Worm (Caenorhabditis elegans) whole organism, young adult: ENCODE data around the gene Y41D4B.17.
"Not testable (repeated sequence)": the region's sequence is repeated elsewhere in the genome, so short reads cannot be mapped to it uniquely, and the experiment has no call there.

Experiments used
- F23B12.7 ChIP-seq: sonication (generic microtip); optimal IDR thresholded peaks from 2 replicates; lab custom pipeline; 2017; ENCODE audit warnings: missing genetic modification characterization, mild to moderate bottlenecking, missing compliant biosample characterization, antibody characterized with exemption, moderate library complexity; ENCODE audit not compliant: insufficient read depth
- akir-1 ChIP-seq: fragments of 200-800 bp; sonication (Bioruptor generic); optimal IDR thresholded peaks from 2 replicates; lab custom pipeline; 2018; ENCODE audit warnings: mild to moderate bottlenecking, missing genetic modification characterization, moderate library complexity, missing compliant biosample characterization
- aptf-3 ChIP-seq: fragments of 200-800 bp; sonication (Bioruptor generic); IDR thresholded peaks from 2 replicates; pipeline ENCODE4 v1.3.6; 2022; ENCODE audit warnings: missing genetic modification characterization, missing compliant biosample characterization
- atf-7 ChIP-seq: sonication (generic microtip); optimal IDR thresholded peaks from 2 replicates; lab custom pipeline; 2017; ENCODE audit warnings: mild to moderate bottlenecking, missing genetic modification characterization, missing compliant biosample characterization
- attf-3 ChIP-seq: fragments of 200-800 bp; sonication (Bioruptor generic); conservative IDR thresholded peaks from 2 replicates; pipeline ENCODE4 v1.3.6; 2022; ENCODE audit warnings: missing genetic modification reagents, missing genetic modification characterization, missing compliant biosample characterization
- bed-1 ChIP-seq: fragments of 200-800 bp; sonication (Bioruptor generic); IDR thresholded peaks from 2 replicates; pipeline ENCODE4 v1.3.6; 2022; ENCODE audit warnings: missing genetic modification reagents, missing genetic modification characterization, missing compliant biosample characterization
- ceh-100 ChIP-seq: fragments of 200-800 bp; sonication (Bioruptor generic); IDR thresholded peaks from 2 replicates; pipeline ENCODE4 v1.3.6; 2022; ENCODE audit warnings: missing genetic modification reagents, missing genetic modification characterization, missing compliant biosample characterization
- ceh-79 ChIP-seq: sonication (generic microtip); optimal IDR thresholded peaks from 2 replicates; lab custom pipeline; 2017; ENCODE audit warnings: mild to moderate bottlenecking, missing genetic modification characterization, missing compliant biosample characterization
- hrde-1 ChIP-seq: sonication (generic microtip); optimal IDR thresholded peaks from 2 replicates; lab custom pipeline; 2016; ENCODE audit warnings: missing genetic modification characterization, mild to moderate bottlenecking, missing compliant biosample characterization, moderate library complexity, missing genotype, missing genetic modification reagents, borderline replicate concordance
- madf-8 ChIP-seq: fragments of 200-800 bp; sonication (Bioruptor generic); conservative IDR thresholded peaks from 2 replicates; pipeline ENCODE4 v1.3.6; 2022; ENCODE audit warnings: missing genetic modification reagents, missing genetic modification characterization, missing compliant biosample characterization
- nhr-120 ChIP-seq: fragments of 200-800 bp; sonication (Bioruptor generic); IDR thresholded peaks from 2 replicates; pipeline ENCODE4 v1.3.6; 2022; ENCODE audit warnings: missing genetic modification characterization, missing compliant biosample characterization
- nhr-179 ChIP-seq: sonication (generic microtip); optimal IDR thresholded peaks from 2 replicates; lab custom pipeline; 2016; ENCODE audit warnings: mild to moderate bottlenecking, missing genetic modification characterization, missing compliant biosample characterization
- nhr-27 ChIP-seq: fragments of 200-800 bp; sonication (Bioruptor generic); optimal IDR thresholded peaks from 2 replicates; lab custom pipeline; 2018; ENCODE audit warnings: mild to moderate bottlenecking, missing genetic modification characterization, moderate library complexity, missing compliant biosample characterization
- nhr-90 ChIP-seq: sonication (generic microtip); optimal IDR thresholded peaks from 2 replicates; lab custom pipeline; 2016; ENCODE audit warnings: missing genotype, mild to moderate bottlenecking, missing genetic modification characterization, missing compliant biosample characterization
- rec-8 ChIP-seq, 2 experiments: sonication (generic microtip); optimal IDR thresholded peaks; 2 replicates each; lab custom pipeline; 2016; ENCODE audit warnings: mild to moderate bottlenecking in 2 of 2, missing genetic modification characterization in 2 of 2, missing genetic modification reagents in 2 of 2, missing genotype in 2 of 2, missing biosample characterization in 1 of 2, missing compliant biosample characterization in 1 of 2, moderate library complexity in 1 of 2
- tlf-1 ChIP-seq: fragments of 200-800 bp; sonication (Bioruptor generic); optimal IDR thresholded peaks from 2 replicates; lab custom pipeline; 2018; ENCODE audit warnings: mild to moderate bottlenecking, missing genetic modification characterization, missing compliant biosample characterization
- unc-62 ChIP-seq: fragments of 150-350 bp; optimal IDR thresholded peaks from 2 replicates; lab custom pipeline; 2014; ENCODE audit warnings: missing biosample characterization, missing genetic modification reagents, missing genetic modification characterization
- ztf-28 ChIP-seq: fragments of 200-800 bp; sonication (Bioruptor generic); IDR thresholded peaks from 2 replicates; pipeline ENCODE4 v1.3.6; 2022; ENCODE audit warnings: missing genetic modification reagents, missing genetic modification characterization, missing compliant biosample characterization

Y41D4B.17 gene

DNA sequence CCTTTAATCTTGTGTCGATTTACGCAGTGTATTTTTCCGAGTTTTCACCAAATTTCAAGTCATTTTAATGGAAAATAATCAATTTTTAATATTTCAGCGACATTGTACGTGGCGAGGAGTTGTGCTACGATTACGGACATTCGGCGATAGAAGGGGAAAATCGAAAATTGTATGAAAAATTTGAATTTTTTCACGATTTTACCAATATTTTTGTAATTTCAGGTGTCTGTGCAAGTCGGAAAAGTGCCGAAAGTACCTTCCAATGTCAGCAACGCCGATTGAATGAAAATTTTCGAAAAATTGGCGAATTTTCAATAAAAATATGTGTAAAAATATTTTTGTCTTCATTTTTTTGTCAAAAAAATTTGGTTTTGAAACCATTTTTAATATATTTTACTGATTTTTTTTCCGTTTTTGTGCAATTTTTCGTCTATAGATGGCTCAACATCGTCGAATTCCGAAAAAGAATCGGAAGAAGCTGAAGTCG is 45.4 kb downstream of the Y41D4B.17 start, which contains the start of gene Y41D4B.11:
Gene Y41D4B.11, plus strand, starts transcription at position 437 of the 487 bp plus-strand sequence.
- TF ChIP-seq rec-8 (tag; optimal IDR thresholded peaks at IDR 0.05; lab: Kevin White, UChicago) = no peak
- TF ChIP-seq atf-7 (tag; lab: Kevin White, UChicago) = no peak
- TF ChIP-seq bed-1 (GFP tag; lab: Robert Waterston, UW) = no peak
- TF ChIP-seq nhr-27 (tag; lab: Kevin White, UChicago) = no peak
- no peak for TF ChIP-seq madf-8
- TF ChIP-seq ztf-28 = no peak
- TF ChIP-seq akir-1 = no peak
- TF ChIP-seq ceh-79 = no peak
- TF ChIP-seq attf-3 (GFP tag; lab: Robert Waterston, UW) = no peak
- no peak for TF ChIP-seq hrde-1 (tag; lab: Kevin White, UChicago)
- TF ChIP-seq nhr-90 (tag; lab: Kevin White, UChicago) = no peak
- TF ChIP-seq aptf-3 (GFP tag; lab: Robert Waterston, UW) = no peak
- no peak for TF ChIP-seq unc-62 (GFP tag; lab: Kevin White, UChicago)
- TF ChIP-seq nhr-179 (tag; lab: Kevin White, UChicago) = no peak
- TF ChIP-seq F23B12.7 (tag; lab: Kevin White, UChicago) = no peak
- no peak for TF ChIP-seq nhr-120 (GFP tag; lab: Robert Waterston, UW)
- no peak for TF ChIP-seq tlf-1 (GFP tag; lab: Kevin White, UChicago)

DNA sequence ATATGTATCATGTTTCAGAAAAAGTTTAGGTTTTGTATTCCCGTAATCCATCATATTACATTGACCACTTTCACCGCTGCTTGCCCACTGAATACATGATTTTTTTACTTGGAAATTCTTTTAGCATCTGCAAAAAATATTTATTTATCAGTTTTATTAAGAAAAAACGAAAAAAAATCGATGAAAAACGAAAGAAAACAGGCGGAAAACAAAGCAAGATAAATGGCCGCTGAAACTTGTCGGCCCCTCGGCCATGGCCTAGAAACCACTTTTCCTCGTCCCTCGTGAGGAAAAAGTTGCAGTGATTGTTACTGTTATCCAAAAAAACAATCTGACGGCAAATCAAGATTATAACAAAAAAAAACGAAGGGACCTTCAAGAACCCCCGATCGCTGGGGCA is 50.1 kb downstream of the Y41D4B.17 start, which contains the start of gene dsl-3:
Gene dsl-3, plus strand, starts transcription at position 301 of the 400 bp plus-strand sequence.
- not testable (repeated sequence) for TF ChIP-seq ceh-100; madf-8; aptf-3 (GFP tag; lab: Robert Waterston, UW)
